Worm (Caenorhabditis elegans) whole organism, young adult: Measurements from ENCODE around the gene memi-3.

Source experiments
- F49E8.2 ChIP-seq: sonication (generic microtip); optimal IDR thresholded peaks from 3 replicates; lab custom pipeline; 2017; ENCODE audit warnings: missing genetic modification characterization, mild to moderate bottlenecking, missing compliant biosample characterization, antibody characterized with exemption, moderate library complexity; ENCODE audit not compliant: insufficient read depth
- F57A8.1 ChIP-seq: fragments of 200-800 bp; sonication (Bioruptor generic); optimal IDR thresholded peaks from 2 replicates; lab custom pipeline; 2018; ENCODE audit warnings: mild to moderate bottlenecking, missing genetic modification characterization, moderate library complexity, missing compliant biosample characterization
- T07F8.4 ChIP-seq: sonication (generic microtip); optimal IDR thresholded peaks from 2 replicates; lab custom pipeline; 2016; ENCODE audit warnings: mild to moderate bottlenecking, missing genetic modification characterization, moderate library complexity, missing compliant biosample characterization
- T26A5.8 ChIP-seq: sonication (generic microtip); optimal IDR thresholded peaks from 2 replicates; lab custom pipeline; 2016; ENCODE audit warnings: missing genetic modification characterization, missing compliant biosample characterization
- aptf-2 ChIP-seq: fragments of 200-800 bp; sonication (Bioruptor generic); conservative IDR thresholded peaks from 2 replicates; pipeline ENCODE4 v1.3.6; 2022; ENCODE audit warnings: missing genetic modification reagents, missing genetic modification characterization, missing compliant biosample characterization
- attf-3 ChIP-seq: fragments of 200-800 bp; sonication (Bioruptor generic); conservative IDR thresholded peaks from 2 replicates; pipeline ENCODE4 v1.3.6; 2022; ENCODE audit warnings: missing genetic modification reagents, missing genetic modification characterization, missing compliant biosample characterization
- dpl-1 ChIP-seq: fragments of 150-350 bp; optimal IDR thresholded peaks from 2 replicates; lab custom pipeline; 2014; ENCODE audit warnings: missing biosample characterization, missing genetic modification reagents, missing genetic modification characterization
- ekl-4 ChIP-seq: fragments of 200-800 bp; sonication (Bioruptor generic); IDR thresholded peaks from 2 replicates; pipeline ENCODE4 v1.3.6; 2022; ENCODE audit warnings: missing genetic modification reagents, missing genetic modification characterization, missing compliant biosample characterization
- pha-4 ChIP-seq: fragments of 150-350 bp; sonication (generic microtip); optimal IDR thresholded peaks from 2 replicates; lab custom pipeline; 2014; ENCODE audit warnings: missing biosample characterization, missing genetic modification reagents, missing genetic modification characterization
- tbx-9 ChIP-seq: sonication (generic microtip); optimal IDR thresholded peaks from 2 replicates; lab custom pipeline; 2016; ENCODE audit warnings: borderline replicate concordance, missing genetic modification characterization, inconsistent platforms, missing compliant biosample characterization
- xnd-1 ChIP-seq: sonication (generic microtip); optimal IDR thresholded peaks from 2 replicates; lab custom pipeline; 2016; ENCODE audit warnings: missing genotype, missing genetic modification reagents, missing genetic modification characterization, missing compliant biosample characterization
- ztf-25 ChIP-seq: fragments of 200-800 bp; sonication (Bioruptor generic); IDR thresholded peaks from 2 replicates; pipeline ENCODE4 v1.3.6; 2022; ENCODE audit warnings: missing genetic modification reagents, missing genetic modification characterization, missing compliant biosample characterization
- ztf-28 ChIP-seq: fragments of 200-800 bp; sonication (Bioruptor generic); IDR thresholded peaks from 2 replicates; pipeline ENCODE4 v1.3.6; 2022; ENCODE audit warnings: missing genetic modification reagents, missing genetic modification characterization, missing compliant biosample characterization

DNA sequence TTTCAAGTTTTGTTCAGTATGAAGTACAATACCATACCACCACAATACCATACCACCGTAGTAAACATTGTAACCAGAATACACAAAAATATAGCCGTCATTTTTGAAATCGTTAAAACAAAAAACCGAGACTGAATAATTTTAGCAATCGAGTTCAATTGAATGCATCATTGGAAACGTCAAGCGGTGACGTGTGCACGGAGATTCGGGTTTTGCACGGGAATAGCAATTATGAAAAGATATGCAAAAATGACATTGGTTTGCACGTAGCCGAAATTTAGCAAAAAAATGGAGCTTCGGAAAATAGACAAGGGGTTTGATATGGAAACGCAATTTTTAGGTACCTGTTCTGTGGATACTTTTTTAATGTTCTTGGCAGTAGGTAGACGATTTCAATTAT lies 11.8 kb upstream of the memi-3 start, which contains the start of gene F22B3.10:
- no peak for TF ChIP-seq ekl-4 (GFP tag; lab: Robert Waterston, UW)
- no peak for TF ChIP-seq F49E8.2 (tag; lab: Kevin White, UChicago)
- no peak for TF ChIP-seq ztf-28 (GFP tag; lab: Robert Waterston, UW)
- no peak for TF ChIP-seq pha-4 (tag; lab: Kevin White, UChicago)
- TF ChIP-seq F57A8.1, result no peak
- no peak for TF ChIP-seq ztf-25 (GFP tag; lab: Robert Waterston, UW)
- TF ChIP-seq attf-3 (GFP tag; lab: Robert Waterston, UW), result no peak
- TF ChIP-seq T26A5.8 (tag; lab: Kevin White, UChicago), result no peak
- TF ChIP-seq tbx-9 (tag; lab: Kevin White, UChicago), result no peak
- no peak for TF ChIP-seq aptf-2 (GFP tag; lab: Robert Waterston, UW)
- no peak for TF ChIP-seq T07F8.4 (tag; lab: Kevin White, UChicago)
- no peak for TF ChIP-seq xnd-1 (tag; lab: Kevin White, UChicago)
- no peak for TF ChIP-seq dpl-1 (GFP tag; lab: Kevin White, UChicago)
